Worm (Caenorhabditis elegans) whole organism, L4 larva: ENCODE measurements around the gene alh-3.

Source experiments
- D1046.2 ChIP-seq: fragments of 200-800 bp; sonication (Bioruptor generic); IDR thresholded peaks from 2 replicates; pipeline ENCODE4 v1.3.6; 2022; ENCODE audit warnings: missing genetic modification characterization, missing compliant biosample characterization
- F26F4.8 ChIP-seq: fragments of 200-800 bp; sonication (Bioruptor generic); conservative IDR thresholded peaks from 2 replicates; pipeline ENCODE4 v1.3.6; 2022; ENCODE audit warnings: missing genetic modification characterization, missing compliant biosample characterization
- F44E2.7 ChIP-seq: fragments of 200-800 bp; sonication (Bioruptor generic); IDR thresholded peaks from 2 replicates; pipeline ENCODE4 v2.1.2; 2022; ENCODE audit warnings: missing genetic modification characterization, missing compliant biosample characterization
- T20F7.1 ChIP-seq: fragments of 200-800 bp; sonication (Bioruptor generic); optimal IDR thresholded peaks from 2 replicates; lab custom pipeline; 2018; ENCODE audit warnings: mild to moderate bottlenecking, missing genetic modification characterization, missing compliant biosample characterization
- Y48G9A.11 ChIP-seq: fragments of 200-800 bp; sonication (Bioruptor generic); IDR thresholded peaks from 2 replicates; pipeline ENCODE4 v1.3.6; 2022; ENCODE audit warnings: missing genetic modification reagents, missing genetic modification characterization, missing compliant biosample characterization
- Y75B8A.6 ChIP-seq: fragments of 200-800 bp; sonication (Bioruptor generic); IDR thresholded peaks from 2 replicates; pipeline ENCODE4 v1.3.6; 2022; ENCODE audit warnings: missing genetic modification reagents, missing genetic modification characterization, missing compliant biosample characterization
- ZK546.5 ChIP-seq, 2 experiments: sonication (generic microtip); optimal IDR thresholded peaks; 2 replicates each; lab custom pipeline; 2017; ENCODE audit warnings: missing biosample characterization in 2 of 2, missing genetic modification characterization in 2 of 2
- aha-1 ChIP-seq: fragments of 150-350 bp; peaks from one replicate; lab custom pipeline; 2014; ENCODE audit warnings: missing biosample characterization, missing genetic modification characterization
- ceh-44 ChIP-seq: fragments of 200-800 bp; sonication (Bioruptor generic); IDR thresholded peaks from 2 replicates; pipeline ENCODE4 v1.3.6; 2022; ENCODE audit warnings: missing genetic modification reagents, missing genetic modification characterization, missing compliant biosample characterization
- ctbp-1 ChIP-seq: fragments of 200-800 bp; sonication (Bioruptor generic); IDR thresholded peaks from 2 replicates; pipeline ENCODE4 v1.3.6; 2022; ENCODE audit warnings: missing genetic modification reagents, missing genetic modification characterization, missing compliant biosample characterization
- dmd-8 ChIP-seq: fragments of 200-800 bp; sonication (Bioruptor generic); IDR thresholded peaks from 2 replicates; pipeline ENCODE4 v1.3.6; 2022; ENCODE audit warnings: missing genetic modification characterization, missing compliant biosample characterization
- dmd-9 ChIP-seq: fragments of 200-800 bp; sonication (Bioruptor generic); IDR thresholded peaks from 2 replicates; pipeline ENCODE4 v1.3.6; 2022; ENCODE audit warnings: missing genetic modification reagents, missing genetic modification characterization, missing compliant biosample characterization
- fkh-10 ChIP-seq: fragments of 150-350 bp; optimal IDR thresholded peaks from 2 replicates; lab custom pipeline; 2014; ENCODE audit warnings: missing biosample characterization, missing genetic modification reagents, missing genetic modification characterization
- fos-1 ChIP-seq: fragments of 150-350 bp; optimal IDR thresholded peaks from 2 replicates; lab custom pipeline; 2014; ENCODE audit warnings: missing biosample characterization, missing genetic modification characterization
- hmg-1.1 ChIP-seq: fragments of 200-800 bp; sonication (Bioruptor generic); IDR thresholded peaks from 2 replicates; pipeline ENCODE4 v1.3.6; 2022; ENCODE audit warnings: missing genetic modification reagents, missing genetic modification characterization, missing compliant biosample characterization
- jun-1 ChIP-seq: fragments of 150-350 bp; optimal IDR thresholded peaks from 2 replicates; lab custom pipeline; 2014; ENCODE audit warnings: missing biosample characterization, missing genetic modification reagents, missing genetic modification characterization
- lim-7 ChIP-seq: fragments of 200-800 bp; sonication (Bioruptor generic); IDR thresholded peaks from 2 replicates; pipeline ENCODE4 v1.3.6; 2022; ENCODE audit warnings: missing genetic modification characterization, missing compliant biosample characterization
- lin-15B ChIP-seq: fragments of 150-350 bp; sonication (generic microtip); optimal IDR thresholded peaks from 3 replicates; lab custom pipeline; 2014; ENCODE audit warnings: missing biosample characterization, missing genetic modification characterization
- lin-29 ChIP-seq: fragments of 200-800 bp; sonication (Bioruptor generic); IDR thresholded peaks from 2 replicates; pipeline ENCODE4 v1.3.6; 2022; ENCODE audit warnings: missing genetic modification reagents, missing genetic modification characterization, missing compliant biosample characterization
- lsy-2 ChIP-seq, 2 experiments: fragments of 150-350 bp in 1 of 2; sonication (generic microtip) in 1 of 2; optimal IDR thresholded peaks; 2 replicates each; lab custom pipeline; 2014 to 2017; ENCODE audit warnings: missing biosample characterization in 2 of 2, missing genetic modification characterization in 2 of 2
- madf-9 ChIP-seq: fragments of 200-800 bp; sonication (Bioruptor generic); conservative IDR thresholded peaks from 2 replicates; pipeline ENCODE4 v1.3.6; 2022; ENCODE audit warnings: missing genetic modification reagents, missing genetic modification characterization, missing compliant biosample characterization
- mdl-1 ChIP-seq, 2 experiments: fragments of 150-350 bp in 1 of 2; sonication (generic microtip) in 1 of 2; optimal IDR thresholded peaks; 2 replicates each; lab custom pipeline; 2014 to 2017; ENCODE audit warnings: missing biosample characterization in 2 of 2, missing genetic modification characterization in 2 of 2
- mep-1 ChIP-seq: fragments of 150-350 bp; sonication (generic microtip); optimal IDR thresholded peaks from 3 replicates; lab custom pipeline; 2014; ENCODE audit warnings: missing biosample characterization, missing genetic modification characterization
- mes-2 ChIP-seq: sonication (generic microtip); optimal IDR thresholded peaks from 2 replicates; lab custom pipeline; 2016; ENCODE audit warnings: missing genotype, mild to moderate bottlenecking, missing genetic modification characterization, missing compliant biosample characterization; ENCODE audit not compliant: poor library complexity, severe bottlenecking
- mxl-3 ChIP-seq: fragments of 200-800 bp; sonication (Bioruptor generic); optimal IDR thresholded peaks from 2 replicates; lab custom pipeline; 2018; ENCODE audit warnings: mild to moderate bottlenecking, missing genetic modification characterization, missing compliant biosample characterization
- nhr-102 ChIP-seq: sonication (generic microtip); optimal IDR thresholded peaks from 2 replicates; lab custom pipeline; 2016; ENCODE audit warnings: mild to moderate bottlenecking, missing genetic modification characterization, moderate library complexity, missing compliant biosample characterization
- nhr-41 ChIP-seq: fragments of 200-800 bp; sonication (Bioruptor generic); IDR thresholded peaks from 2 replicates; pipeline ENCODE4 v1.3.6; 2022; ENCODE audit warnings: missing genetic modification reagents, missing genetic modification characterization, missing compliant biosample characterization
- nhr-42 ChIP-seq: fragments of 200-800 bp; sonication (Bioruptor generic); IDR thresholded peaks from 2 replicates; pipeline ENCODE4 v1.3.6; 2022; ENCODE audit warnings: missing genetic modification characterization, missing compliant biosample characterization
- nhr-48 ChIP-seq: sonication (generic microtip); optimal IDR thresholded peaks from 2 replicates; lab custom pipeline; 2016; ENCODE audit warnings: mild to moderate bottlenecking, missing genetic modification characterization, missing compliant biosample characterization
- nhr-6 ChIP-seq: fragments of 150-350 bp; optimal IDR thresholded peaks from 2 replicates; lab custom pipeline; 2014; ENCODE audit warnings: missing biosample characterization, missing genetic modification characterization
- nhr-76 ChIP-seq: fragments of 150-350 bp; optimal IDR thresholded peaks from 2 replicates; lab custom pipeline; 2014; ENCODE audit warnings: missing biosample characterization, missing genetic modification characterization
- nhr-77 ChIP-seq: fragments of 150-350 bp; optimal IDR thresholded peaks from 2 replicates; lab custom pipeline; 2014; ENCODE audit warnings: missing biosample characterization, missing genetic modification characterization
- spr-1 ChIP-seq: sonication (generic microtip); optimal IDR thresholded peaks from 2 replicates; lab custom pipeline; 2016; ENCODE audit warnings: mild to moderate bottlenecking, missing genetic modification characterization, missing compliant biosample characterization
- tra-1 ChIP-seq: fragments of 200-800 bp; sonication (Bioruptor generic); IDR thresholded peaks from 2 replicates; pipeline ENCODE4 v1.3.6; 2022; ENCODE audit warnings: missing genetic modification reagents, missing genetic modification characterization, missing compliant biosample characterization
- unc-62 ChIP-seq, 3 experiments: fragments of 150-350 bp in 1 of 3; sonication (generic microtip); optimal IDR thresholded peaks in 2 of 3; peaks in 1 of 3; 1 replicate in 1 of 3; 2 replicates in 2 of 3; lab custom pipeline; 2014 to 2017; ENCODE audit warnings: missing biosample characterization in 3 of 3, missing genetic modification characterization in 3 of 3, missing genetic modification reagents in 3 of 3, missing genotype in 1 of 3
- vab-7 ChIP-seq: fragments of 200-800 bp; sonication (Bioruptor generic); IDR thresholded peaks from 2 replicates; pipeline ENCODE4 v1.3.6; 2022; ENCODE audit warnings: missing genetic modification reagents, missing genetic modification characterization, missing compliant biosample characterization
- zip-11 ChIP-seq: fragments of 200-800 bp; sonication (Bioruptor generic); IDR thresholded peaks from 2 replicates; pipeline ENCODE4 v1.3.6; 2022; ENCODE audit warnings: missing genetic modification characterization, missing compliant biosample characterization
- ztf-11 ChIP-seq: fragments of 150-350 bp; optimal IDR thresholded peaks from 2 replicates; lab custom pipeline; 2014; ENCODE audit warnings: missing biosample characterization, missing genetic modification characterization
- ztf-7 ChIP-seq: fragments of 150-350 bp; optimal IDR thresholded peaks from 2 replicates; lab custom pipeline; 2014; ENCODE audit warnings: missing biosample characterization, missing genetic modification characterization

Gene alh-3

ce11 chrIV:11038618-11038664, 16.0 kb downstream of the alh-3 start, which contains the start of gene kdin-1:
Gene kdin-1 (plus strand): TSS chrIV:11038655.
- TF ChIP-seq T20F7.1 (GFP tag; lab: Kevin White, UChicago) (no peak), fos-1 (tag; lab: Kevin White, UChicago) (no peak), mep-1 (tag; lab: Kevin White, UChicago) (no peak), vab-7 (GFP tag; lab: Robert Waterston, UW) (no peak), hmg-1.1 (GFP tag; lab: Robert Waterston, UW) (no peak), F44E2.7 (GFP tag; lab: Robert Waterston, UW) (no peak), jun-1 (no peak), nhr-6 (no peak)

- no peak for TF ChIP-seq zip-11 (GFP tag; lab: Robert Waterston, UW)
- TF ChIP-seq lin-15B (tag; lab: Kevin White, UChicago): no peak
- no peak for TF ChIP-seq ztf-7
- peak; percentile 13 for TF ChIP-seq aha-1
- TF ChIP-seq spr-1 (tag; lab: Kevin White, UChicago): no peak
- TF ChIP-seq ZK546.5 (tag; optimal IDR thresholded peaks at IDR 0.05; lab: Kevin White, UChicago): no peak
- TF ChIP-seq Y75B8A.6: no peak
- no peak for TF ChIP-seq vab-7 (GFP tag; lab: Robert Waterston, UW)
- no peak for TF ChIP-seq nhr-41
- 0 out of 2 replicates have a peak, but pooled peaks have one; percentile 9 for TF ChIP-seq hmg-1.1 (GFP tag; lab: Robert Waterston, UW)
- no peak for TF ChIP-seq D1046.2
- TF ChIP-seq mes-2 (tag; lab: Kevin White, UChicago): peak; percentile 6
- 0 out of 2 replicates have a peak, but pooled peaks have one; percentile 27 for TF ChIP-seq ctbp-1 (GFP tag; lab: Robert Waterston, UW)
- TF ChIP-seq nhr-6: no peak
- no peak for TF ChIP-seq ceh-44 (GFP tag; lab: Robert Waterston, UW)
- TF ChIP-seq nhr-102 (tag; lab: Kevin White, UChicago): no peak
- TF ChIP-seq mdl-1 (tag; optimal IDR thresholded peaks at IDR 0.05; lab: Kevin White, UChicago): no peak
- no peak for TF ChIP-seq lim-7 (GFP tag; lab: Robert Waterston, UW)
- TF ChIP-seq nhr-48 (tag; lab: Kevin White, UChicago): no peak
- no peak for TF ChIP-seq nhr-42 (GFP tag; lab: Robert Waterston, UW)
- no peak for TF ChIP-seq dmd-9 (GFP tag; lab: Robert Waterston, UW)
- no peak for TF ChIP-seq nhr-77
Measured at ce11 chrIV:11038665-11039064, 16.3 kb downstream of the alh-3 start.

- TF ChIP-seq unc-62 (GFP tag; optimal IDR thresholded peaks at IDR 0.05 in 1 of 2; lab: Kevin White, UChicago) (peak in 1 of 2 experiments; percentile 96), unc-62 (tag; optimal IDR thresholded peaks at IDR 0.05; lab: Kevin White, UChicago) (no peak), mxl-3 (no peak)
Measured at ce11 chrIV:11044377-11044776, 22.0 kb downstream of the alh-3 start.

- TF ChIP-seq fos-1 (tag; lab: Kevin White, UChicago): no peak
- no peak for TF ChIP-seq F26F4.8 (GFP tag; lab: Robert Waterston, UW)
- TF ChIP-seq nhr-76 (tag; lab: Kevin White, UChicago): no peak
- TF ChIP-seq Y48G9A.11 (GFP tag; lab: Robert Waterston, UW): no peak
Measured at ce11 chrIV:11048871-11049270, 26.5 kb downstream of the alh-3 start, which contains the start of gene F36H1.11. Gene F36H1.11 (plus strand): TSS chrIV:11049171.

ce11 chrIV:11049806-11050205, 27.4 kb downstream of the alh-3 start, which contains the start of gene F36H1.3:
Gene F36H1.3 (plus strand): TSS chrIV:11050128.
- TF ChIP-seq unc-62 (GFP tag; optimal IDR thresholded peaks at IDR 0.05 in 1 of 2; lab: Kevin White, UChicago): peak in 1 of 2 experiments; percentile 92
- TF ChIP-seq unc-62 (tag; optimal IDR thresholded peaks at IDR 0.05; lab: Kevin White, UChicago): no peak
- peak; percentile 39 for TF ChIP-seq aha-1
- no peak for TF ChIP-seq ztf-11 (tag; lab: Kevin White, UChicago)
- TF ChIP-seq lsy-2 (tag; optimal IDR thresholded peaks at IDR 0.05; lab: Kevin White, UChicago): no peak
- TF ChIP-seq dmd-8 (GFP tag; lab: Robert Waterston, UW): no peak
- no peak for TF ChIP-seq fkh-10 (GFP tag; lab: Kevin White, UChicago)
- no peak for TF ChIP-seq tra-1 (GFP tag; lab: Robert Waterston, UW)
- no peak for TF ChIP-seq madf-9 (GFP tag; lab: Robert Waterston, UW)
- TF ChIP-seq mes-2 (tag; lab: Kevin White, UChicago): no peak
- TF ChIP-seq lin-29 (GFP tag; lab: Robert Waterston, UW): no peak
